Worm (Caenorhabditis elegans): ENCODE data around the gene rps-5.
"Not testable (repeated sequence)": the region's sequence is repeated elsewhere in the genome, so short reads cannot be mapped to it uniquely, and the experiment has no call there.

- TF ChIP-seq ztf-3 (GFP tag; optimal IDR thresholded peaks at IDR 0.05); somi-1 (GFP tag; optimal IDR thresholded peaks at IDR 0.05); lin-35 (GFP tag; optimal IDR thresholded peaks at IDR 0.05); efl-1 (GFP tag; optimal IDR thresholded peaks at IDR 0.05); D2030.7 (GFP tag; IDR thresholded peaks at IDR 0.05); lin-54 (GFP tag; optimal IDR thresholded peaks at IDR 0.05); F22D6.2 (tag; optimal IDR thresholded peaks at IDR 0.05); zim-3 (tag; optimal IDR thresholded peaks at IDR 0.05); madf-3 (GFP tag; IDR thresholded peaks at IDR 0.05): not testable (repeated sequence)
These were observed 40.0 kb downstream of the rps-5 start for ce11 chrIV:11070895-11071294.

All from whole organism, young adult.